Worm (Caenorhabditis elegans): ENCODE results near the gene B0546.5.
A peak's percentile ranks its signal among the peaks of the same experiment; 100 is the strongest.
"Not testable (repeated sequence)": the region's sequence is repeated elsewhere in the genome, so short reads cannot be mapped to it uniquely, and the experiment has no call there.

The B0546.5 gene

ce11 chrIV:3389999-3390398, at the start of gene B0546.5:
TSS of gene B0546.5 (minus strand) at chrIV:3390099.
- TF ChIP-seq zag-1, lin-15B, elt-2 (tag; optimal IDR thresholded peaks at IDR 0.05): not testable (repeated sequence)

ce11 chrIV:3439354-3439753, 49.5 kb upstream of the B0546.5 start, which contains the start of gene grd-3:
TSS of gene grd-3 (plus strand) at chrIV:3439655.
- TF ChIP-seq aly-2 (tag; optimal IDR thresholded peaks at IDR 0.05) (no peak), ztf-11 (tag; optimal IDR thresholded peaks at IDR 0.05) (no peak), nhr-23 (tag; optimal IDR thresholded peaks at IDR 0.05) (peak; percentile 50), skn-1 (tag; optimal IDR thresholded peaks at IDR 0.05) (no peak), nhr-25 (tag; optimal IDR thresholded peaks at IDR 0.05) (peak; percentile 78), ztf-4 (tag; optimal IDR thresholded peaks at IDR 0.05) (no peak), elt-3 (tag; optimal IDR thresholded peaks at IDR 0.05) (no peak), ceh-82 (tag; optimal IDR thresholded peaks at IDR 0.05) (no peak), nhr-12 (tag; optimal IDR thresholded peaks at IDR 0.05) (no peak), snpc-4 (tag; optimal IDR thresholded peaks at IDR 0.05) (no peak), daf-12 (tag; optimal IDR thresholded peaks at IDR 0.05) (no peak), elt-1 (tag; optimal IDR thresholded peaks at IDR 0.05) (peak; percentile 88)

- TF ChIP-seq fkh-2 (tag; optimal IDR thresholded peaks at IDR 0.05): no peak
- no peak for TF ChIP-seq fos-1 (tag; optimal IDR thresholded peaks at IDR 0.05)
- no peak for TF ChIP-seq mml-1 (tag; optimal IDR thresholded peaks at IDR 0.05)
- TF ChIP-seq lin-39 (tag; optimal IDR thresholded peaks at IDR 0.05): no peak
- peak; percentile 71 for TF ChIP-seq nhr-25 (tag; optimal IDR thresholded peaks at IDR 0.05)
- no peak for TF ChIP-seq lin-15B (tag; optimal IDR thresholded peaks at IDR 0.05)
- TF ChIP-seq nhr-67 (tag; optimal IDR thresholded peaks at IDR 0.05): no peak
- peak; percentile 89 for TF ChIP-seq elt-1 (tag; optimal IDR thresholded peaks at IDR 0.05)
- TF ChIP-seq snpc-4 (tag; optimal IDR thresholded peaks at IDR 0.05): no peak
These were observed 48.1 kb upstream of the B0546.5 start, which contains the start of gene grd-13 for ce11 chrIV:3438022-3438421. TSS of gene grd-13 (plus strand) at chrIV:3438312.

- TF ChIP-seq fos-1 (tag; optimal IDR thresholded peaks at IDR 0.05): no peak
These were observed 46.1 kb upstream of the B0546.5 start, which contains the start of gene srz-32 for ce11 chrIV:3436021-3436420. TSS of gene srz-32 (plus strand) at chrIV:3436321.

- not testable (repeated sequence) for TF ChIP-seq nhr-76, nhr-237, nhr-12 (tag; optimal IDR thresholded peaks at IDR 0.05)
These were observed 43.5 kb upstream of the B0546.5 start, which contains the start of gene C04C3.7 for ce11 chrIV:3433387-3433786. TSS of gene C04C3.7 (minus strand) at chrIV:3433487.

- TF ChIP-seq nhr-23 (tag; optimal IDR thresholded peaks at IDR 0.05) (no peak), egl-27 (tag; optimal IDR thresholded peaks at IDR 0.05) (no peak), nhr-237 (tag; optimal IDR thresholded peaks at IDR 0.05) (no peak), unc-62 (GFP tag; optimal IDR thresholded peaks at IDR 0.05) (no peak), nhr-28 (tag; optimal IDR thresholded peaks at IDR 0.05) (no peak), fkh-10 (GFP tag; optimal IDR thresholded peaks at IDR 0.05) (no peak), hmg-11 (tag; optimal IDR thresholded peaks at IDR 0.05) (no peak), egl-5 (tag; optimal IDR thresholded peaks at IDR 0.05) (no peak)
These were observed 38.6 kb upstream of the B0546.5 start, which contains the start of the genes C04C3.9 and srz-60 for ce11 chrIV:3428434-3428950. TSS of gene C04C3.9 (minus strand) at chrIV:3428534. TSS of gene srz-60 (plus strand) at chrIV:3428900.

ce11 chrIV:3422516-3422915, 32.6 kb upstream of the B0546.5 start, which contains the start of gene C04C3.6:
TSS of gene C04C3.6 (minus strand) at chrIV:3422616.
- TF ChIP-seq nhr-77 (tag; optimal IDR thresholded peaks at IDR 0.05) (no peak), lsy-12 (tag; optimal IDR thresholded peaks at IDR 0.05) (no peak), unc-39 (tag; optimal IDR thresholded peaks at IDR 0.05) (no peak), ceh-9 (tag; optimal IDR thresholded peaks at IDR 0.05) (no peak), nhr-43 (tag; optimal IDR thresholded peaks at IDR 0.05; ENCODE audit: poor library complexity, severe bottlenecking) (no peak), nhr-28 (tag; optimal IDR thresholded peaks at IDR 0.05) (no peak), fkh-10 (GFP tag; optimal IDR thresholded peaks at IDR 0.05) (no peak), mdl-1 (tag; optimal IDR thresholded peaks at IDR 0.05) (no peak), ama-1 (optimal IDR thresholded peaks at IDR 0.05) (no peak)

Data from whole organism, L3 larva.